Worm (Caenorhabditis elegans): Measurements from ENCODE around the gene bud-13.

bud-13 gene

ce11 chrIII:8934378-8934777 lies 33.1 kb downstream of the bud-13 start:
- no peak for TF ChIP-seq mdl-1 (tag; optimal IDR thresholded peaks at IDR 0.05)
- TF ChIP-seq sem-4 (tag; optimal IDR thresholded peaks at IDR 0.05) = no peak
- TF ChIP-seq ceh-82 (tag; optimal IDR thresholded peaks at IDR 0.05) = no peak
- TF ChIP-seq alr-1 (tag; optimal IDR thresholded peaks at IDR 0.05) = no peak
- no peak for TF ChIP-seq elt-1 (tag; optimal IDR thresholded peaks at IDR 0.05)
- no peak for TF ChIP-seq zag-1 (tag; optimal IDR thresholded peaks at IDR 0.05)

DNA sequence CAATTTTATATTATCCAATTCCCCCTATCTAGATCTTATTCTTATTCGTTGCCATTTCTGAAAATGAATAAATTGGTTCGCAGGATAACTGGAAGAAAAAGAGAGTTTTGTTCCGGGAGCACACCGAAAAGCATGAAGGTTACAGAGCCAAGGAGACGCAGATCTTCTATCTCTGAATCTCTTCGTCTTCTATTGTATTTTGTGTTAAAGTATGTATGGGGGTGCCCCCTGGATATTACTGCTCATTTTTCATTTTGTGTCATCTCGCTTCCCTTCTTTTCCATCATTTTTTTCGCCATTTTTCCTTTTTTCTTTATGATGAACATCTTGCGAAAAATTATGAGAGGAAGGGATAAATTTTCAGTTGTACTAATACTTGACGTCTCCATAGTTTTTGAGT lies 33.8 kb downstream of the bud-13 start:
- TF ChIP-seq F13H6.1 (tag; optimal IDR thresholded peaks at IDR 0.05) (no peak), mab-5 (tag; optimal IDR thresholded peaks at IDR 0.05) (no peak), lsy-2 (tag; optimal IDR thresholded peaks at IDR 0.05) (peak in 1 of 2 experiments; percentile 14), unc-62 (GFP tag; optimal IDR thresholded peaks at IDR 0.05) (no peak), nhr-10 (tag; optimal IDR thresholded peaks at IDR 0.05) (no peak), aly-2 (tag; optimal IDR thresholded peaks at IDR 0.05) (no peak), C34F6.9 (tag; optimal IDR thresholded peaks at IDR 0.05) (peak; percentile 32), R02D3.7 (tag; optimal IDR thresholded peaks at IDR 0.05) (no peak), ZK546.5 (tag; optimal IDR thresholded peaks at IDR 0.05) (no peak), gmeb-1 (tag; optimal IDR thresholded peaks at IDR 0.05) (no peak), nhr-23 (tag; optimal IDR thresholded peaks at IDR 0.05) (no peak), snpc-4 (tag; optimal IDR thresholded peaks at IDR 0.05) (no peak), elt-1 (tag; optimal IDR thresholded peaks at IDR 0.05) (no peak), fos-1 (tag; optimal IDR thresholded peaks at IDR 0.05) (no peak), sma-3 (GFP tag; optimal IDR thresholded peaks at IDR 0.05) (no peak)

DNA sequence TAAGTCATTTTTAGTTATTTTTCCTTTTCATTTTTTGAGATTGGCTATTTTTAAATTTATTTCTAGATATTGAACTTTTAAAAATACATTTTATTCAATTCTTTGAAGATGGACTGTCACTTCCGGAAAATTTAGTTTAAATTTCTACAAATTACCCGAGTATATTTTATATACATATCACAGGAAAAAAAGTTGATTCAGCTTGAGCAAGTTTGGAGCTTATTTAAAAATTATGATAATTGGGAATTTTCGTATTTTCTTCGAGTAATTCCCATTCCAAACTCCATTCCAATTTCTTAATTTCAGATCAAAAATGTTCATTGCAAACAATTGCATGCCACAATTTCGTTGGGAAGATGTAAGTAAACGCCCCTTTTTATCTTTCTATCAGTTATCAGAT lies 37.8 kb downstream of the bud-13 start, which contains the start of gene arrd-15:
TSS of gene arrd-15 (plus strand) at position 301 of the 400 bp plus-strand sequence.
- TF ChIP-seq ztf-11 (tag; optimal IDR thresholded peaks at IDR 0.05) (no peak), zag-1 (tag; optimal IDR thresholded peaks at IDR 0.05) (no peak), egl-27 (tag; optimal IDR thresholded peaks at IDR 0.05) (no peak), nhr-12 (tag; optimal IDR thresholded peaks at IDR 0.05) (no peak), R02D3.7 (tag; optimal IDR thresholded peaks at IDR 0.05) (no peak), blmp-1 (tag; optimal IDR thresholded peaks at IDR 0.05; ENCODE audit: insufficient read depth) (no peak), gmeb-1 (tag; optimal IDR thresholded peaks at IDR 0.05) (no peak), nhr-10 (tag; optimal IDR thresholded peaks at IDR 0.05) (no peak), unc-39 (tag; optimal IDR thresholded peaks at IDR 0.05) (no peak), elt-1 (tag; optimal IDR thresholded peaks at IDR 0.05) (no peak), ceh-82 (tag; optimal IDR thresholded peaks at IDR 0.05) (no peak), nhr-6 (tag; optimal IDR thresholded peaks at IDR 0.05) (no peak), nhr-25 (tag; optimal IDR thresholded peaks at IDR 0.05) (no peak), C34F6.9 (tag; optimal IDR thresholded peaks at IDR 0.05) (no peak), lsy-2 (tag; optimal IDR thresholded peaks at IDR 0.05) (no peak), aly-2 (tag; optimal IDR thresholded peaks at IDR 0.05) (no peak), nhr-23 (tag; optimal IDR thresholded peaks at IDR 0.05) (no peak), elt-3 (tag; optimal IDR thresholded peaks at IDR 0.05) (no peak), mab-5 (tag; optimal IDR thresholded peaks at IDR 0.05) (no peak)

DNA sequence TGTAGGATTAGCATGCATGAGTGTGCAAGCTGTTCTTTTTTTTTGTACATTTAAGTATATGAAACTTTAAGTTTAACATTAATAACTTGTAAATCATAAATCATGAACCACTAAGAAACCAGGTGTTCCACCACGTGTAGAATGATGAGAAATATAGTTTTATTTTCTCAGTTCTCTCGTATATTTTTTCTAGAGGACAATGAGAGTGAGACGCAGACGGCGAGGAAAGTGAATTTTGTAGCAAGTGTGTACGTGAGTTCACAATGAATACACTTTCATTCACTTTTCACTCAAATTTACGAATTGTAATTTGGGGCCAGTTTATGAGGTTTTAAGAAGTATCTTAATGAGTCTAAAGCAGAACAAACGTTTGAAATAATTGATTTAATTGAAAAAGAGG lies 41.0 kb downstream of the bud-13 start:
- peak; percentile 1 for TF ChIP-seq gmeb-1 (tag; optimal IDR thresholded peaks at IDR 0.05)
- TF ChIP-seq crh-2 (tag; optimal IDR thresholded peaks at IDR 0.05) = peak; percentile 31
- no peak for TF ChIP-seq unc-55 (GFP tag; optimal IDR thresholded peaks at IDR 0.05)
- peak; percentile 6 for TF ChIP-seq C34F6.9 (tag; optimal IDR thresholded peaks at IDR 0.05)
- TF ChIP-seq sem-4 (tag; optimal IDR thresholded peaks at IDR 0.05) = peak; percentile 12
- TF ChIP-seq blmp-1 (tag; optimal IDR thresholded peaks at IDR 0.05; ENCODE audit: insufficient read depth) = peak; percentile 88
- TF ChIP-seq fos-1 (tag; optimal IDR thresholded peaks at IDR 0.05) = peak; percentile 19
- no peak for TF ChIP-seq skn-1 (tag; optimal IDR thresholded peaks at IDR 0.05)
- no peak for TF ChIP-seq nhr-237 (tag; optimal IDR thresholded peaks at IDR 0.05)
- TF ChIP-seq sma-3 (GFP tag; optimal IDR thresholded peaks at IDR 0.05) = peak; percentile 28
- TF ChIP-seq dmd-4 (tag; optimal IDR thresholded peaks at IDR 0.05) = no peak

DNA sequence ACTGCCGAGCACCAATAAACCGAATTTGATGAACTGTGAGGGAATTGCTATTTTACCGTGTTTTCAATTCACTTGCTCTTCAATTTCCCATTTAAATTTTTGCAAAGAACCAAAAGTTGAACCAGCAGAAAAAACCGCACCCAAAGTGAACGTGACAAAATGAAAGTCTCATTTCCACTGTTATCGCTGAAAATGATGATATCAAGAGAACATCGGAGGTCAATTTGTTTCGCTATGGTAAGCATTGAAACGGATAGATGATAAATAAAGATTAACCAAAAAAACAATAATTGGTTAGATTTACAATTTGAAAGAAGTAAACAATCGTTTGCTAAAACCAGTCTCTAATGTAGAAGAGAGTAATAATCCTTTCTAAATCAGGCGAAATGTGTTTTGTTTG lies 42.0 kb downstream of the bud-13 start:
- TF ChIP-seq sma-9 (GFP tag; optimal IDR thresholded peaks at IDR 0.05) (peak; percentile 58), sma-9 (tag; optimal IDR thresholded peaks at IDR 0.05) (no peak), lin-11 (tag; optimal IDR thresholded peaks at IDR 0.05) (no peak), fos-1 (tag; optimal IDR thresholded peaks at IDR 0.05) (peak; percentile 16)

Measured in whole organism, L2 larva.